Worm (Caenorhabditis elegans) whole organism, mixed stage, embryonic: ENCODE data around the gene inx-18.

Source experiments
- blmp-1 ChIP-seq: fragments of 150-350 bp; optimal IDR thresholded peaks from 2 replicates; lab custom pipeline; 2014; ENCODE audit warnings: missing biosample characterization, missing genetic modification characterization
- ces-1 ChIP-seq: fragments of 150-350 bp; optimal IDR thresholded peaks from 2 replicates; lab custom pipeline; 2014; ENCODE audit warnings: missing biosample characterization, missing genetic modification reagents, missing genetic modification characterization
- hlh-1 ChIP-seq: fragments of 150-350 bp; optimal IDR thresholded peaks from 2 replicates; lab custom pipeline; 2014; ENCODE audit warnings: missing biosample characterization, missing genetic modification reagents, missing genetic modification characterization
- lin-13 ChIP-seq: fragments of 150-350 bp; optimal IDR thresholded peaks from 2 replicates; lab custom pipeline; 2014; ENCODE audit warnings: missing biosample characterization, missing genetic modification characterization
- lin-32 ChIP-seq: fragments of 200-800 bp; sonication (Bioruptor generic); optimal IDR thresholded peaks from 2 replicates; lab custom pipeline; 2018; ENCODE audit warnings: mild to moderate bottlenecking, missing genetic modification characterization, missing compliant biosample characterization
- mab-5 ChIP-seq: fragments of 150-350 bp; optimal IDR thresholded peaks from 2 replicates; lab custom pipeline; 2014; ENCODE audit warnings: missing biosample characterization, missing genetic modification characterization
- mep-1 ChIP-seq: fragments of 150-350 bp; optimal IDR thresholded peaks from 2 replicates; lab custom pipeline; 2017; ENCODE audit warnings: missing biosample characterization, missing genetic modification reagents, missing genetic modification characterization, inconsistent platforms
- nhr-76 ChIP-seq: sonication (generic microtip); optimal IDR thresholded peaks from 2 replicates; lab custom pipeline; 2017; ENCODE audit warnings: missing biosample characterization, missing genetic modification characterization
- snpc-4 ChIP-seq: fragments of 150-350 bp; optimal IDR thresholded peaks from 2 replicates; lab custom pipeline; 2014; ENCODE audit warnings: missing biosample characterization, missing genetic modification characterization
- unc-39 ChIP-seq: fragments of 150-350 bp; optimal IDR thresholded peaks from 2 replicates; lab custom pipeline; 2014; ENCODE audit warnings: missing biosample characterization, missing genetic modification characterization
- unc-62 ChIP-seq: fragments of 150-350 bp; optimal IDR thresholded peaks from 2 replicates; lab custom pipeline; 2014; ENCODE audit warnings: missing biosample characterization, missing genetic modification reagents, missing genetic modification characterization
- zip-8 ChIP-seq: fragments of 150-350 bp; optimal IDR thresholded peaks from 2 replicates; lab custom pipeline; 2014; ENCODE audit warnings: missing biosample characterization, missing genetic modification characterization
- ztf-11 ChIP-seq: fragments of 150-350 bp; optimal IDR thresholded peaks from 2 replicates; lab custom pipeline; 2014; ENCODE audit warnings: missing biosample characterization, missing genetic modification characterization

- no peak for TF ChIP-seq unc-62 (GFP tag; lab: Kevin White, UChicago)
- TF ChIP-seq lin-13, result no peak
- TF ChIP-seq ces-1 (GFP tag; lab: Kevin White, UChicago), result no peak
- TF ChIP-seq snpc-4 (tag; lab: Kevin White, UChicago), result no peak
- TF ChIP-seq zip-8, result no peak
- no peak for TF ChIP-seq ztf-11 (tag; lab: Kevin White, UChicago)
- no peak for TF ChIP-seq blmp-1
- TF ChIP-seq lin-32 (GFP tag; lab: Kevin White, UChicago), result no peak
- TF ChIP-seq unc-39 (tag; lab: Kevin White, UChicago), result no peak
- no peak for TF ChIP-seq nhr-76 (tag; lab: Kevin White, UChicago)
- no peak for TF ChIP-seq hlh-1 (tag; lab: Kevin White, UChicago)
- no peak for TF ChIP-seq mab-5
- TF ChIP-seq mep-1 (tag; lab: Kevin White, UChicago), result no peak
These were observed 16.8 kb downstream of the inx-18 start for ce11 chrIV:622989-623388.
